Fruit fly (Drosophila melanogaster) whole organism, embryonic: ENCODE measurements around the gene InR.
A peak's percentile ranks its signal among the peaks of the same experiment; 100 is the strongest.

Experiments
- Atf-2 ChIP-seq: fragments of 200-800 bp; sonication (Bioruptor generic); optimal IDR thresholded peaks from 2 replicates; lab custom pipeline; 2016; ENCODE audit warnings: missing biosample characterization, missing genetic modification characterization
- CG10321 ChIP-seq: fragments of 200-800 bp; sonication (Bioruptor generic); IDR thresholded peaks from 2 replicates; pipeline ENCODE4 v1.3.6; 2022; ENCODE audit warnings: missing biosample characterization, missing genetic modification characterization
- CG11093 ChIP-seq: fragments of 200-800 bp; sonication (Bioruptor generic); IDR thresholded peaks from 3 replicates; pipeline ENCODE4 v1.3.6; 2022; ENCODE audit warnings: missing biosample characterization, missing genetic modification characterization
- CG11560 ChIP-seq: fragments of 200-800 bp; sonication (Bioruptor generic); IDR thresholded peaks from 3 replicates; pipeline ENCODE4 v1.3.6; 2022; ENCODE audit warnings: missing biosample characterization, missing genetic modification characterization
- CG12155 ChIP-seq: fragments of 200-800 bp; sonication (Bioruptor generic); optimal IDR thresholded peaks from 3 replicates; lab custom pipeline; 2016; ENCODE audit warnings: missing biosample characterization, missing genetic modification characterization
- CG13624 ChIP-seq: fragments of 200-800 bp; sonication (Bioruptor generic); optimal IDR thresholded peaks from 2 replicates; lab custom pipeline; 2016; ENCODE audit warnings: missing biosample characterization, missing genetic modification characterization
- CG15011 ChIP-seq: fragments of 200-800 bp; sonication (Bioruptor generic); optimal IDR thresholded peaks from 3 replicates; lab custom pipeline; 2018; ENCODE audit warnings: missing biosample characterization, mild to moderate bottlenecking, missing genetic modification characterization
- CG16813 ChIP-seq: fragments of 200-800 bp; sonication (Bioruptor generic); IDR thresholded peaks from 3 replicates; pipeline ENCODE4 v1.3.6; 2022; ENCODE audit warnings: missing biosample characterization, missing genetic modification characterization; ENCODE audit not compliant: partially characterized antibody
- CG17802 ChIP-seq: fragments of 200-800 bp; sonication (Bioruptor generic); optimal IDR thresholded peaks from 2 replicates; lab custom pipeline; 2018; ENCODE audit warnings: missing biosample characterization, mild to moderate bottlenecking, missing genetic modification characterization, moderate library complexity
- CG18011 ChIP-seq: fragments of 200-800 bp; sonication (Bioruptor generic); optimal IDR thresholded peaks from 2 replicates; lab custom pipeline; 2017; ENCODE audit warnings: missing biosample characterization, missing genetic modification characterization, mild to moderate bottlenecking, moderate library complexity, missing genotype
- CG18262 ChIP-seq: fragments of 200-800 bp; optimal IDR thresholded peaks from 3 replicates; lab custom pipeline; 2019; ENCODE audit warnings: missing biosample characterization, mild to moderate bottlenecking, missing genetic modification characterization, moderate library complexity
- CG31365 ChIP-seq: fragments of 200-800 bp; sonication (Bioruptor generic); optimal IDR thresholded peaks from 2 replicates; lab custom pipeline; 2018; ENCODE audit warnings: missing biosample characterization, mild to moderate bottlenecking, missing genetic modification characterization
- CG34224 ChIP-seq: fragments of 200-800 bp; sonication (Bioruptor generic); IDR thresholded peaks from 3 replicates; pipeline ENCODE4 v1.3.6; 2022; ENCODE audit warnings: missing biosample characterization, missing genetic modification characterization; ENCODE audit not compliant: partially characterized antibody
- CG6765 ChIP-seq: fragments of 200-800 bp; sonication (Bioruptor generic); optimal IDR thresholded peaks from 3 replicates; lab custom pipeline; 2017; ENCODE audit warnings: missing biosample characterization, mild to moderate bottlenecking, missing genetic modification characterization
- CG7839 ChIP-seq: fragments of 200-800 bp; sonication (Bioruptor generic); optimal IDR thresholded peaks from 3 replicates; lab custom pipeline; 2018; ENCODE audit warnings: missing biosample characterization, mild to moderate bottlenecking, missing genetic modification characterization, moderate library complexity
- CG7928 ChIP-seq: fragments of 200-800 bp; sonication (Bioruptor generic); optimal IDR thresholded peaks from 2 replicates; lab custom pipeline; 2017; ENCODE audit warnings: missing biosample characterization, mild to moderate bottlenecking, missing genetic modification characterization
- Camta ChIP-seq: fragments of 200-800 bp; sonication (Bioruptor generic); optimal IDR thresholded peaks from 2 replicates; lab custom pipeline; 2016; ENCODE audit warnings: missing biosample characterization, missing genetic modification characterization
- CkIIα-i1 ChIP-seq: fragments of 200-800 bp; sonication (Bioruptor generic); IDR thresholded peaks from 2 replicates; pipeline ENCODE4 v1.3.6; 2022; ENCODE audit warnings: missing biosample characterization, missing genetic modification characterization
- Deaf1 ChIP-seq: fragments of 200-800 bp; optimal IDR thresholded peaks from 3 replicates; lab custom pipeline; 2019; ENCODE audit warnings: missing biosample characterization, mild to moderate bottlenecking, missing genetic modification characterization, moderate library complexity
- Fer2 ChIP-seq: fragments of 200-800 bp; sonication (Bioruptor generic); optimal IDR thresholded peaks from 2 replicates; lab custom pipeline; 2018; ENCODE audit warnings: missing biosample characterization, mild to moderate bottlenecking, missing genetic modification characterization, moderate library complexity
- HLH3B ChIP-seq: fragments of 200-800 bp; sonication (Bioruptor generic); IDR thresholded peaks from 2 replicates; pipeline ENCODE4 v1.3.6; 2022; ENCODE audit warnings: missing biosample characterization, missing genetic modification characterization
- Hmx ChIP-seq: fragments of 200-800 bp; sonication (Bioruptor generic); optimal IDR thresholded peaks from 2 replicates; lab custom pipeline; 2016; ENCODE audit warnings: missing biosample characterization, missing genetic modification characterization
- NC2β ChIP-seq: fragments of 200-800 bp; sonication (Bioruptor generic); optimal IDR thresholded peaks from 2 replicates; lab custom pipeline; 2016; ENCODE audit warnings: missing biosample characterization, missing genetic modification characterization
- NK7.1 ChIP-seq: fragments of 200-800 bp; sonication (Bioruptor generic); optimal IDR thresholded peaks from 3 replicates; lab custom pipeline; 2016; ENCODE audit warnings: missing biosample characterization, missing genetic modification characterization
- PHDP ChIP-seq: fragments of 200-800 bp; sonication (Bioruptor generic); optimal IDR thresholded peaks from 3 replicates; lab custom pipeline; 2018; ENCODE audit warnings: missing biosample characterization, mild to moderate bottlenecking, missing genetic modification characterization, moderate library complexity
- Ravus ChIP-seq: fragments of 200-800 bp; sonication (Bioruptor generic); IDR thresholded peaks from 2 replicates; pipeline ENCODE4 v1.3.6; 2022; ENCODE audit warnings: missing biosample characterization, missing genetic modification characterization
- Sin3A ChIP-seq: fragments of >200 bp; optimal IDR thresholded peaks from 2 replicates; lab custom pipeline; 2018
- Ssrp ChIP-seq: fragments of 200-800 bp; sonication (Bioruptor generic); optimal IDR thresholded peaks from 2 replicates; lab custom pipeline; 2018; ENCODE audit warnings: missing biosample characterization, mild to moderate bottlenecking, missing genetic modification characterization, moderate library complexity
- TFAM ChIP-seq: fragments of 200-800 bp; sonication (Bioruptor generic); optimal IDR thresholded peaks from 2 replicates; lab custom pipeline; 2017; ENCODE audit warnings: missing biosample characterization, missing genetic modification characterization, inconsistent platforms
- abd-A ChIP-seq: fragments of 200-800 bp; sonication (Bioruptor generic); optimal IDR thresholded peaks from 3 replicates; lab custom pipeline; 2019; ENCODE audit warnings: missing biosample characterization, mild to moderate bottlenecking, missing genetic modification characterization, moderate library complexity
- bbx ChIP-seq: fragments of 200-800 bp; sonication (Bioruptor generic); IDR thresholded peaks from 2 replicates; pipeline ENCODE4 v1.3.6; 2022; ENCODE audit warnings: missing biosample characterization, missing genetic modification characterization; ENCODE audit not compliant: partially characterized antibody
- br ChIP-seq: fragments of >200 bp; optimal IDR thresholded peaks from 2 replicates; lab custom pipeline; 2017
- chif ChIP-seq, 2 experiments: fragments of 200-800 bp; sonication (Bioruptor generic); optimal IDR thresholded peaks; 3 replicates each; lab custom pipeline; 2016; ENCODE audit warnings: missing biosample characterization in 2 of 2, missing genetic modification characterization in 2 of 2
- corto ChIP-seq: fragments of 200-800 bp; sonication (Bioruptor generic); optimal IDR thresholded peaks from 2 replicates; lab custom pipeline; 2016; ENCODE audit warnings: missing biosample characterization, mild to moderate bottlenecking, missing genetic modification characterization, moderate library complexity
- dmrt11E ChIP-seq: fragments of 200-800 bp; sonication (Bioruptor generic); optimal IDR thresholded peaks from 3 replicates; lab custom pipeline; 2018; ENCODE audit warnings: missing biosample characterization, mild to moderate bottlenecking, missing genetic modification characterization, moderate library complexity
- ems ChIP-seq: fragments of 200-800 bp; sonication (Bioruptor generic); optimal IDR thresholded peaks from 3 replicates; lab custom pipeline; 2016; ENCODE audit warnings: missing biosample characterization, missing genetic modification characterization
- fru ChIP-seq: fragments of >200 bp; optimal IDR thresholded peaks from 2 replicates; lab custom pipeline; 2017
- ftz-f1 ChIP-seq: fragments of 200-800 bp; sonication (Bioruptor generic); optimal IDR thresholded peaks from 2 replicates; lab custom pipeline; 2016; ENCODE audit warnings: missing biosample characterization, missing genetic modification characterization
- gfzf ChIP-seq: fragments of 200-800 bp; sonication (Bioruptor generic); optimal IDR thresholded peaks from 2 replicates; lab custom pipeline; 2016; ENCODE audit warnings: missing biosample characterization, mild to moderate bottlenecking, missing genetic modification characterization, moderate library complexity
- hkb ChIP-seq, 2 experiments: fragments of 200-800 bp in 1 of 2; fragments of >200 bp in 1 of 2; sonication (Bioruptor generic) in 1 of 2; IDR thresholded peaks in 1 of 2; optimal IDR thresholded peaks in 1 of 2; 2 replicates each; pipeline versions ENCODE4 v1.3.6 to Lab custom; 2017 to 2022; ENCODE audit warnings: missing biosample characterization in 1 of 2, missing genetic modification characterization in 1 of 2
- nmo ChIP-seq: fragments of 200-800 bp; sonication (Bioruptor generic); optimal IDR thresholded peaks from 2 replicates; lab custom pipeline; 2018; ENCODE audit warnings: missing biosample characterization, mild to moderate bottlenecking, missing genetic modification characterization, moderate library complexity
- rib ChIP-seq: fragments of 200-800 bp; sonication (Bioruptor generic); IDR thresholded peaks from 2 replicates; pipeline ENCODE4 v1.3.6; 2022; ENCODE audit warnings: missing biosample characterization, missing genetic modification characterization
- run ChIP-seq: fragments of 200-800 bp; sonication (Bioruptor generic); optimal IDR thresholded peaks from 3 replicates; lab custom pipeline; 2018; ENCODE audit warnings: missing biosample characterization, mild to moderate bottlenecking, missing genetic modification characterization
- sc ChIP-seq, 3 experiments: fragments of >200 bp in 2 of 3; fragments of 200-800 bp in 1 of 3; sonication (Bioruptor generic) in 1 of 3; optimal IDR thresholded peaks; 2 replicates in 2 of 3; 3 replicates in 1 of 3; lab custom pipeline; 2017; ENCODE audit warnings: mild to moderate bottlenecking in 1 of 3, missing biosample characterization in 1 of 3, missing genetic modification characterization in 1 of 3, missing genetic modification reagents in 1 of 3
- sens ChIP-seq: fragments of 200-800 bp; sonication (Bioruptor generic); peaks from one replicate; lab custom pipeline; 2016; ENCODE audit warnings: missing biosample characterization, missing genetic modification characterization
- tgo ChIP-seq: fragments of 200-800 bp; sonication (Bioruptor generic); IDR thresholded peaks from 3 replicates; pipeline ENCODE4 v1.3.6; 2022; ENCODE audit warnings: missing biosample characterization, missing genetic modification characterization
- tio ChIP-seq: fragments of 200-800 bp; sonication (Bioruptor generic); optimal IDR thresholded peaks from 2 replicates; lab custom pipeline; 2017; ENCODE audit warnings: missing biosample characterization, missing genetic modification characterization, inconsistent platforms
- trh ChIP-seq: fragments of 200-800 bp; sonication (Bioruptor generic); optimal IDR thresholded peaks from 2 replicates; lab custom pipeline; 2016; ENCODE audit warnings: missing biosample characterization, missing genetic modification characterization
- wor ChIP-seq: fragments of 200-800 bp; sonication (Bioruptor generic); IDR thresholded peaks from 2 replicates; pipeline ENCODE4 v1.3.6; 2022; ENCODE audit warnings: missing biosample characterization, missing genetic modification characterization
- zen ChIP-seq: fragments of 200-800 bp; sonication (Bioruptor generic); optimal IDR thresholded peaks from 3 replicates; lab custom pipeline; 2018; ENCODE audit warnings: missing biosample characterization, mild to moderate bottlenecking, missing genetic modification characterization, moderate library complexity
- zfh1 ChIP-seq: fragments of 200-800 bp; sonication (Bioruptor generic); IDR thresholded peaks from 3 replicates; pipeline ENCODE4 v1.3.6; 2022; ENCODE audit warnings: missing biosample characterization, missing genetic modification characterization

InR gene

dm6 chr3R:21613322-21613807, 5.8 kb downstream of the InR start (continued):
- TF ChIP-seq fru (lab: Kevin White, UChicago) (no peak), ftz-f1 (GFP tag; lab: Kevin White, UChicago) (peak; percentile 52), CG34224 (GFP tag; lab: Robert Waterston, UW) (no peak), Sin3A (lab: Kevin White, UChicago) (no peak), TFAM (GFP tag; lab: Kevin White, UChicago) (peak; percentile 61), CG12155 (GFP tag; lab: Kevin White, UChicago) (no peak), Fer2 (tag; lab: Kevin White, UChicago) (peak; percentile 51), br (no peak), rib (GFP tag; lab: Robert Waterston, UW) (no peak), CG11093 (no peak; the same call in 2 of the 3 replicates), sens (peak; percentile 98), wor (GFP tag; lab: Robert Waterston, UW) (no peak), CG18262 (tag; lab: Kevin White, UChicago) (peak; percentile 68), corto (GFP tag; lab: Kevin White, UChicago) (peak; percentile 77), nmo (GFP tag; lab: Kevin White, UChicago) (no peak), Ravus (GFP tag; lab: Robert Waterston, UW) (no peak), tio (no peak), abd-A (peak; percentile 98), dmrt11E (tag; lab: Kevin White, UChicago) (peak; percentile 71), Camta (GFP tag; lab: Kevin White, UChicago) (peak; percentile 71), CG7839 (tag; lab: Kevin White, UChicago) (no peak), Ssrp (tag; lab: Kevin White, UChicago) (no peak), trh (GFP tag; lab: Kevin White, UChicago) (peak; percentile 34), Hmx (GFP tag; lab: Kevin White, UChicago) (no peak), CG6765 (GFP tag; lab: Kevin White, UChicago) (peak; percentile 80), NC2β (GFP tag; lab: Kevin White, UChicago) (peak; percentile 83), Deaf1 (peak; percentile 59), zen (tag; lab: Kevin White, UChicago) (peak; percentile 79), NK7.1 (GFP tag; lab: Kevin White, UChicago) (peak; percentile 87), HLH3B (GFP tag; lab: Robert Waterston, UW) (no peak), gfzf (GFP tag; lab: Kevin White, UChicago) (peak; percentile 16), CG13624 (GFP tag; lab: Kevin White, UChicago) (peak; percentile 76), run (tag; lab: Kevin White, UChicago) (peak; percentile 65), CG7928 (peak; percentile 38), CG11560 (tag; lab: Robert Waterston, UW) (no peak), CG10321 (GFP tag; lab: Robert Waterston, UW) (no peak), CG15011 (GFP tag; lab: Kevin White, UChicago) (peak; percentile 79), tgo (GFP tag; lab: Robert Waterston, UW) (no peak), bbx (GFP tag; lab: Robert Waterston, UW) (no peak), CG16813 (GFP tag; lab: Robert Waterston, UW) (no peak), Atf-2 (peak; percentile 54), PHDP (tag; lab: Kevin White, UChicago) (peak; percentile 61), CkIIα-i1 (GFP tag; lab: Robert Waterston, UW) (no peak), hkb (optimal IDR thresholded peaks at IDR 0.05; lab: Kevin White, UChicago) (no peak), hkb (GFP tag; IDR thresholded peaks at IDR 0.05; lab: Robert Waterston, UW) (no peak), CG18011 (GFP tag; lab: Kevin White, UChicago) (no peak), CG31365 (tag; lab: Kevin White, UChicago) (peak; percentile 77), chif (GFP tag; optimal IDR thresholded peaks at IDR 0.05; lab: Kevin White, UChicago) (peak; percentile 45 to 48), sc (optimal IDR thresholded peaks at IDR 0.05; lab: Kevin White, UChicago) (no peak), sc (GFP tag; optimal IDR thresholded peaks at IDR 0.05; lab: Kevin White, UChicago) (peak; percentile 84), zfh1 (no peak), CG17802 (tag; lab: Kevin White, UChicago) (peak; percentile 25), ems (GFP tag; lab: Kevin White, UChicago) (peak; percentile 58)
